Fruit fly (Drosophila melanogaster) whole organism, embryonic: ENCODE data around the gene THG.
A peak's percentile ranks its signal among the peaks of the same experiment; 100 is the strongest.

Source experiments
- Bdp1 ChIP-seq: fragments of 200-800 bp; sonication (Bioruptor generic); optimal IDR thresholded peaks from 3 replicates; lab custom pipeline; 2016; ENCODE audit warnings: missing biosample characterization, missing genetic modification characterization
- CG18476 ChIP-seq: fragments of 200-800 bp; sonication (Bioruptor generic); optimal IDR thresholded peaks from 2 replicates; lab custom pipeline; 2016; ENCODE audit warnings: missing biosample characterization, mild to moderate bottlenecking, missing genetic modification characterization
- CHES-1-like ChIP-seq: fragments of 200-800 bp; sonication (Bioruptor generic); optimal IDR thresholded peaks from 2 replicates; lab custom pipeline; 2016; ENCODE audit warnings: missing biosample characterization, missing genetic modification characterization
- Dek ChIP-seq: fragments of 200-800 bp; sonication (Bioruptor generic); optimal IDR thresholded peaks from 3 replicates; lab custom pipeline; 2019; ENCODE audit warnings: missing biosample characterization, mild to moderate bottlenecking, missing genetic modification characterization, moderate library complexity
- Fer3 ChIP-seq: fragments of 200-800 bp; sonication (Bioruptor generic); optimal IDR thresholded peaks from 2 replicates; lab custom pipeline; 2018; ENCODE audit warnings: missing biosample characterization, mild to moderate bottlenecking, missing genetic modification characterization, moderate library complexity
- ham ChIP-seq: fragments of 200-800 bp; sonication (Bioruptor generic); IDR thresholded peaks from 2 replicates; pipeline ENCODE4 v1.3.6; 2022; ENCODE audit warnings: missing biosample characterization, missing genetic modification characterization

- TF ChIP-seq CG18476 (GFP tag; lab: Kevin White, UChicago) (peak; percentile 62), Fer3 (peak; percentile 78), CHES-1-like (GFP tag; lab: Kevin White, UChicago) (peak; percentile 59), Bdp1 (GFP tag; lab: Kevin White, UChicago) (peak; percentile 28), Dek (tag; lab: Kevin White, UChicago) (peak; percentile 73), ham (GFP tag; lab: Robert Waterston, UW) (peak; percentile 46; the same call in 1 of the 2 replicates)
These were observed at the start of gene THG, which contains the start of gene Rnmt for dm6 chr2L:15009703-15010102.
